Fruit fly (Drosophila melanogaster): Measurements from ENCODE around the gene MED14.

The MED14 gene

dm6 chr3L:559390-560034 lies 33.5 kb upstream of the MED14 start:
- no peak for TF ChIP-seq CG17801 (GFP tag; optimal IDR thresholded peaks at IDR 0.05; ENCODE audit: partially characterized antibody)

dm6 chr3L:561117-561516 lies 31.9 kb upstream of the MED14 start:
- no peak for TF ChIP-seq CG17801 (GFP tag; optimal IDR thresholded peaks at IDR 0.05; ENCODE audit: partially characterized antibody)

- TF ChIP-seq CG17801 (GFP tag; optimal IDR thresholded peaks at IDR 0.05; ENCODE audit: partially characterized antibody), result no peak
Observed at dm6 chr3L:561772-562454, 31.1 kb upstream of the MED14 start.

- TF ChIP-seq CG17801 (GFP tag; optimal IDR thresholded peaks at IDR 0.05; ENCODE audit: partially characterized antibody), result no peak
Observed at dm6 chr3L:563002-563627, 29.9 kb upstream of the MED14 start.

dm6 chr3L:563951-564350 lies 29.1 kb upstream of the MED14 start:
- peak; percentile 82 for TF ChIP-seq CG17801 (GFP tag; optimal IDR thresholded peaks at IDR 0.05; ENCODE audit: partially characterized antibody)

- TF ChIP-seq CG17801 (GFP tag; optimal IDR thresholded peaks at IDR 0.05; ENCODE audit: partially characterized antibody), result no peak
Observed at dm6 chr3L:565561-565960, 27.5 kb upstream of the MED14 start.

- TF ChIP-seq CG17801 (GFP tag; optimal IDR thresholded peaks at IDR 0.05; ENCODE audit: partially characterized antibody), result peak; percentile 1
Observed at dm6 chr3L:565964-566627, 26.9 kb upstream of the MED14 start.

- no peak for TF ChIP-seq CG17801 (GFP tag; optimal IDR thresholded peaks at IDR 0.05; ENCODE audit: partially characterized antibody)
Observed at dm6 chr3L:572940-573339, 20.1 kb upstream of the MED14 start.

- no peak for TF ChIP-seq CG17801 (GFP tag; optimal IDR thresholded peaks at IDR 0.05; ENCODE audit: partially characterized antibody)
Observed at dm6 chr3L:581037-581436, 12.0 kb upstream of the MED14 start, which contains the start of gene Ppm1. Ppm1 (plus strand) TSS chr3L:581337.

- TF ChIP-seq CG17801 (GFP tag; optimal IDR thresholded peaks at IDR 0.05; ENCODE audit: partially characterized antibody), result no peak
Observed at dm6 chr3L:586582-587213, 6.3 kb upstream of the MED14 start.

- TF ChIP-seq CG17801 (GFP tag; optimal IDR thresholded peaks at IDR 0.05; ENCODE audit: partially characterized antibody), result no peak
Observed at dm6 chr3L:587827-588226, 5.2 kb upstream of the MED14 start.

- no peak for TF ChIP-seq CG17801 (GFP tag; optimal IDR thresholded peaks at IDR 0.05; ENCODE audit: partially characterized antibody)
Observed at dm6 chr3L:589174-589289, 4.0 kb upstream of the MED14 start, which contains the start of gene Kah. Kah (minus strand) TSS chr3L:589274.

- TF ChIP-seq CG17801 (GFP tag; optimal IDR thresholded peaks at IDR 0.05; ENCODE audit: partially characterized antibody), result no peak
Observed at dm6 chr3L:589290-590281, 3.5 kb upstream of the MED14 start.

dm6 chr3L:591370-591769 lies 1.7 kb upstream of the MED14 start:
- no peak for TF ChIP-seq CG17801 (GFP tag; optimal IDR thresholded peaks at IDR 0.05; ENCODE audit: partially characterized antibody)

dm6 chr3L:592251-592650 lies 795 bp upstream of the MED14 start:
- no peak for TF ChIP-seq CG17801 (GFP tag; optimal IDR thresholded peaks at IDR 0.05; ENCODE audit: partially characterized antibody)

Data from ovary, adult (tissue).